Worm (Caenorhabditis elegans) whole organism, early embryonic: Measurements from ENCODE around the gene dod-24.

ENCODE experiments used
- F13C5.2 ChIP-seq: sonication (generic microtip); optimal IDR thresholded peaks from 2 replicates; lab custom pipeline; 2017; ENCODE audit warnings: mild to moderate bottlenecking, missing genetic modification characterization, inconsistent platforms, missing compliant biosample characterization
- aly-1 ChIP-seq: sonication (generic microtip); optimal IDR thresholded peaks from 2 replicates; lab custom pipeline; 2016; ENCODE audit warnings: missing genetic modification characterization, missing compliant biosample characterization
- ama-1 ChIP-seq: fragments of 150-350 bp; optimal IDR thresholded peaks from 2 replicates; lab custom pipeline; 2014
- ceh-13 ChIP-seq: fragments of 200-800 bp; sonication (Bioruptor generic); optimal IDR thresholded peaks from 2 replicates; lab custom pipeline; 2018; ENCODE audit warnings: mild to moderate bottlenecking, missing genetic modification characterization, missing compliant biosample characterization
- ceh-36 ChIP-seq: sonication (generic microtip); optimal IDR thresholded peaks from 2 replicates; lab custom pipeline; 2016; ENCODE audit warnings: missing genetic modification characterization, inconsistent platforms, missing compliant biosample characterization
- ets-7 ChIP-seq: sonication (generic microtip); optimal IDR thresholded peaks from 2 replicates; lab custom pipeline; 2016; ENCODE audit warnings: missing genotype, missing genetic modification characterization, missing compliant biosample characterization
- flt-1 ChIP-seq: fragments of 200-800 bp; sonication (Bioruptor generic); IDR thresholded peaks from 2 replicates; pipeline ENCODE4 v1.3.6; 2022; ENCODE audit warnings: missing genetic modification characterization, missing compliant biosample characterization
- scrt-1 ChIP-seq: fragments of 200-800 bp; sonication (Bioruptor generic); IDR thresholded peaks from 2 replicates; pipeline ENCODE4 v1.3.6; 2022; ENCODE audit warnings: missing genetic modification characterization, missing compliant biosample characterization
- sea-1 ChIP-seq: fragments of 200-800 bp; sonication (Bioruptor generic); conservative IDR thresholded peaks from 2 replicates; pipeline ENCODE4 v1.3.6; 2022; ENCODE audit warnings: missing genetic modification characterization, missing compliant biosample characterization
- tbx-11 ChIP-seq: fragments of 200-800 bp; sonication (Bioruptor generic); IDR thresholded peaks from 2 replicates; pipeline ENCODE4 v1.3.6; 2022; ENCODE audit warnings: missing genetic modification characterization, missing compliant biosample characterization
- tbx-37 ChIP-seq: fragments of 200-800 bp; sonication (Bioruptor generic); conservative IDR thresholded peaks from 2 replicates; pipeline ENCODE4 v1.3.6; 2022; ENCODE audit warnings: missing genetic modification reagents, missing genetic modification characterization, missing compliant biosample characterization
- tra-4 ChIP-seq: sonication (generic microtip); optimal IDR thresholded peaks from 2 replicates; lab custom pipeline; 2017; ENCODE audit warnings: missing genetic modification characterization, missing compliant biosample characterization

- TF ChIP-seq ama-1 (lab: Kevin White, UChicago) (no peak), scrt-1 (GFP tag; lab: Robert Waterston, UW) (no peak), tra-4 (no peak), ceh-36 (no peak), flt-1 (GFP tag; lab: Robert Waterston, UW) (no peak), aly-1 (no peak), ets-7 (no peak), tbx-11 (no peak), F13C5.2 (tag; lab: Kevin White, UChicago) (no peak), ceh-13 (GFP tag; lab: Kevin White, UChicago) (no peak), sea-1 (GFP tag; lab: Robert Waterston, UW) (no peak), tbx-37 (GFP tag; lab: Robert Waterston, UW) (no peak)
These were observed 41.8 kb downstream of the dod-24 start, which contains the start of gene K08D8.9 for ce11 chrIV:12899392-12899791.
